Fruit fly (Drosophila melanogaster): ENCODE data around the gene CG42514.

dm6 chr3L:16482167-16482566 is 13.9 kb downstream of the CG42514 start:
- no peak for TF ChIP-seq pan (optimal IDR thresholded peaks at IDR 0.05)
- TF ChIP-seq psq (optimal IDR thresholded peaks at IDR 0.05): no peak
